Worm (Caenorhabditis elegans) whole organism, L1 larva: Measurements from ENCODE around the gene C17H11.2.

Experiments
- C04F5.9 ChIP-seq: sonication (generic microtip); optimal IDR thresholded peaks from 2 replicates; lab custom pipeline; 2016; ENCODE audit warnings: missing genetic modification characterization, missing compliant biosample characterization
- F16B12.6 ChIP-seq: fragments of 150-350 bp; optimal IDR thresholded peaks from 2 replicates; lab custom pipeline; 2014; ENCODE audit warnings: missing biosample characterization, missing genetic modification characterization
- alr-1 ChIP-seq: fragments of 200-800 bp; sonication (Bioruptor generic); optimal IDR thresholded peaks from 2 replicates; lab custom pipeline; 2018; ENCODE audit warnings: borderline replicate concordance, mild to moderate bottlenecking, missing genetic modification characterization, missing compliant biosample characterization
- aly-2 ChIP-seq: fragments of 150-350 bp; optimal IDR thresholded peaks from 2 replicates; lab custom pipeline; 2014; ENCODE audit warnings: missing biosample characterization, missing genetic modification characterization
- blmp-1 ChIP-seq: fragments of 150-350 bp; optimal IDR thresholded peaks from 2 replicates; lab custom pipeline; 2014; ENCODE audit warnings: missing biosample characterization, missing genetic modification characterization
- dpl-1 ChIP-seq, 3 experiments: fragments of 150-350 bp in 2 of 3; sonication (generic microtip) in 1 of 3; optimal IDR thresholded peaks; 2 replicates each; lab custom pipeline; 2014 to 2017; ENCODE audit warnings: missing biosample characterization in 3 of 3, missing genetic modification characterization in 3 of 3, missing genetic modification reagents in 3 of 3
- dsc-1 ChIP-seq: sonication (generic microtip); optimal IDR thresholded peaks from 2 replicates; lab custom pipeline; 2016; ENCODE audit warnings: mild to moderate bottlenecking, missing genetic modification characterization, missing compliant biosample characterization
- egl-13 ChIP-seq: sonication (generic microtip); optimal IDR thresholded peaks from 2 replicates; lab custom pipeline; 2016; ENCODE audit warnings: missing genotype, missing genetic modification reagents, missing genetic modification characterization, missing compliant biosample characterization
- egl-27 ChIP-seq, 2 experiments: fragments of 150-350 bp in 1 of 2; sonication (generic microtip); optimal IDR thresholded peaks; 3 replicates each; lab custom pipeline; 2017 to 2018; ENCODE audit warnings: missing biosample characterization in 2 of 2, missing genetic modification characterization in 2 of 2, missing genetic modification reagents in 2 of 2
- elt-2 ChIP-seq: sonication (generic microtip); optimal IDR thresholded peaks from 2 replicates; lab custom pipeline; 2016; ENCODE audit warnings: missing genetic modification characterization, mild to moderate bottlenecking, inconsistent platforms, missing compliant biosample characterization, missing genetic modification reagents
- fos-1 ChIP-seq: fragments of 150-350 bp; optimal IDR thresholded peaks from 2 replicates; lab custom pipeline; 2014; ENCODE audit warnings: missing biosample characterization, missing genetic modification characterization
- grh-1 ChIP-seq: fragments of 200-800 bp; sonication (Bioruptor generic); IDR thresholded peaks from 2 replicates; pipeline ENCODE4 v1.3.6; 2022; ENCODE audit warnings: missing genetic modification reagents, missing genetic modification characterization, missing compliant biosample characterization
- hlh-17 ChIP-seq: fragments of 200-800 bp; sonication (Bioruptor generic); optimal IDR thresholded peaks from 2 replicates; lab custom pipeline; 2018; ENCODE audit warnings: missing genetic modification characterization, mild to moderate bottlenecking, missing compliant biosample characterization, moderate library complexity, borderline replicate concordance
- hpl-2 ChIP-seq: fragments of 150-350 bp; optimal IDR thresholded peaks from 2 replicates; lab custom pipeline; 2014; ENCODE audit warnings: missing biosample characterization, missing genetic modification reagents, missing genetic modification characterization
- isw-1 ChIP-seq: fragments of 200-800 bp; sonication (Bioruptor generic); IDR thresholded peaks from 2 replicates; pipeline ENCODE4 v1.3.6; 2022; ENCODE audit warnings: missing genetic modification characterization, missing compliant biosample characterization
- jun-1 ChIP-seq: fragments of 150-350 bp; optimal IDR thresholded peaks from 2 replicates; lab custom pipeline; 2014; ENCODE audit warnings: missing biosample characterization, missing genetic modification reagents, missing genetic modification characterization
- lin-13 ChIP-seq: fragments of 150-350 bp; optimal IDR thresholded peaks from 2 replicates; lab custom pipeline; 2014; ENCODE audit warnings: missing biosample characterization, missing genetic modification reagents, missing genetic modification characterization
- lin-14 ChIP-seq: fragments of 200-800 bp; sonication (Bioruptor generic); optimal IDR thresholded peaks from 2 replicates; lab custom pipeline; 2018; ENCODE audit warnings: mild to moderate bottlenecking, missing genetic modification characterization, moderate library complexity, missing compliant biosample characterization
- lin-15B ChIP-seq: fragments of 150-350 bp; sonication (generic microtip); optimal IDR thresholded peaks from 3 replicates; lab custom pipeline; 2014; ENCODE audit warnings: missing biosample characterization, missing genetic modification characterization
- lin-39 ChIP-seq: fragments of 150-350 bp; optimal IDR thresholded peaks from 2 replicates; lab custom pipeline; 2014; ENCODE audit warnings: missing biosample characterization, missing genetic modification reagents, missing genetic modification characterization
- lir-3 ChIP-seq: sonication (generic microtip); optimal IDR thresholded peaks from 2 replicates; lab custom pipeline; 2016; ENCODE audit warnings: mild to moderate bottlenecking, missing genetic modification characterization, moderate library complexity, missing compliant biosample characterization; ENCODE audit not compliant: poor library complexity
- lsy-2 ChIP-seq, 2 experiments: fragments of 150-350 bp; optimal IDR thresholded peaks; 2 replicates each; lab custom pipeline; 2014; ENCODE audit warnings: missing biosample characterization in 2 of 2, missing genetic modification characterization in 2 of 2
- mab-9 ChIP-seq: fragments of 200-800 bp; sonication (Bioruptor generic); IDR thresholded peaks from 2 replicates; pipeline ENCODE4 v1.3.6; 2022; ENCODE audit warnings: missing genetic modification reagents, missing genetic modification characterization, missing compliant biosample characterization
- mdl-1 ChIP-seq, 2 experiments: fragments of 150-350 bp; optimal IDR thresholded peaks; 2 replicates each; lab custom pipeline; 2014 to 2017; ENCODE audit warnings: missing biosample characterization in 2 of 2, missing genetic modification characterization in 2 of 2, inconsistent platforms in 1 of 2
- mef-2 ChIP-seq: fragments of 150-350 bp; optimal IDR thresholded peaks from 2 replicates; lab custom pipeline; 2014; ENCODE audit warnings: missing biosample characterization, missing genetic modification characterization
- mep-1 ChIP-seq: fragments of 150-350 bp; optimal IDR thresholded peaks from 2 replicates; lab custom pipeline; 2014; ENCODE audit warnings: missing biosample characterization, missing genetic modification characterization
- nhr-19 ChIP-seq: fragments of 200-800 bp; sonication (Bioruptor generic); conservative IDR thresholded peaks from 2 replicates; pipeline ENCODE4 v1.3.6; 2022; ENCODE audit warnings: missing genetic modification characterization, missing compliant biosample characterization
- nhr-20 ChIP-seq: sonication (generic microtip); optimal IDR thresholded peaks from 2 replicates; lab custom pipeline; 2016; ENCODE audit warnings: mild to moderate bottlenecking, missing genetic modification characterization, missing compliant biosample characterization
- nhr-237 ChIP-seq: fragments of 150-350 bp; optimal IDR thresholded peaks from 2 replicates; lab custom pipeline; 2014; ENCODE audit warnings: missing biosample characterization, missing genetic modification characterization
- nhr-28 ChIP-seq: fragments of 150-350 bp; optimal IDR thresholded peaks from 2 replicates; lab custom pipeline; 2014; ENCODE audit warnings: missing biosample characterization, missing genetic modification characterization
- nhr-47 ChIP-seq: sonication (generic microtip); optimal IDR thresholded peaks from 2 replicates; lab custom pipeline; 2016; ENCODE audit warnings: mild to moderate bottlenecking, missing genetic modification characterization, moderate library complexity, missing compliant biosample characterization
- nhr-71 ChIP-seq: sonication (generic microtip); optimal IDR thresholded peaks from 2 replicates; lab custom pipeline; 2016; ENCODE audit warnings: mild to moderate bottlenecking, missing genetic modification characterization, moderate library complexity, missing compliant biosample characterization
- nhr-76 ChIP-seq: sonication (generic microtip); optimal IDR thresholded peaks from 2 replicates; lab custom pipeline; 2017; ENCODE audit warnings: missing biosample characterization, missing genetic modification characterization
- nhr-77 ChIP-seq: fragments of 150-350 bp; optimal IDR thresholded peaks from 2 replicates; lab custom pipeline; 2014; ENCODE audit warnings: missing biosample characterization, missing genetic modification characterization
- nhr-84 ChIP-seq: sonication (generic microtip); optimal IDR thresholded peaks from 2 replicates; lab custom pipeline; 2017; ENCODE audit warnings: missing biosample characterization, missing genetic modification characterization
- nhr-90 ChIP-seq: sonication (generic microtip); optimal IDR thresholded peaks from 2 replicates; lab custom pipeline; 2016; ENCODE audit warnings: mild to moderate bottlenecking, missing genetic modification characterization, missing compliant biosample characterization; ENCODE audit not compliant: poor library complexity
- pag-3 ChIP-seq: sonication (generic microtip); optimal IDR thresholded peaks from 2 replicates; lab custom pipeline; 2017; ENCODE audit warnings: missing genetic modification characterization, mild to moderate bottlenecking, missing compliant biosample characterization, antibody characterized with exemption, borderline replicate concordance; ENCODE audit not compliant: insufficient read depth
- pax-3 ChIP-seq: fragments of 200-800 bp; sonication (Bioruptor generic); optimal IDR thresholded peaks from 2 replicates; lab custom pipeline; 2018; ENCODE audit warnings: mild to moderate bottlenecking, missing genetic modification characterization, moderate library complexity, missing compliant biosample characterization
- pqm-1 ChIP-seq: sonication (generic microtip); optimal IDR thresholded peaks from 3 replicates; lab custom pipeline; 2017; ENCODE audit warnings: missing biosample characterization, missing genetic modification characterization
- snpc-4 ChIP-seq: fragments of 150-350 bp; optimal IDR thresholded peaks from 2 replicates; lab custom pipeline; 2014; ENCODE audit warnings: missing biosample characterization, missing genetic modification characterization
- snu-23 ChIP-seq: sonication (generic microtip); optimal IDR thresholded peaks from 2 replicates; lab custom pipeline; 2016; ENCODE audit warnings: missing genetic modification characterization, missing compliant biosample characterization
- sox-4 ChIP-seq: sonication (generic microtip); optimal IDR thresholded peaks from 2 replicates; lab custom pipeline; 2016; ENCODE audit warnings: missing genetic modification characterization, missing compliant biosample characterization
- sup-37 ChIP-seq: fragments of 200-800 bp; sonication (Bioruptor generic); optimal IDR thresholded peaks from 2 replicates; lab custom pipeline; 2018; ENCODE audit warnings: mild to moderate bottlenecking, missing genetic modification characterization, missing compliant biosample characterization
- swsn-7 ChIP-seq: sonication (generic microtip); optimal IDR thresholded peaks from 2 replicates; lab custom pipeline; 2016; ENCODE audit warnings: missing genetic modification characterization, missing compliant biosample characterization
- tbx-2 ChIP-seq: sonication (generic microtip); optimal IDR thresholded peaks from 2 replicates; lab custom pipeline; 2016; ENCODE audit warnings: missing genetic modification characterization, missing compliant biosample characterization
- tlp-1 ChIP-seq: fragments of 150-350 bp; optimal IDR thresholded peaks from 2 replicates; lab custom pipeline; 2014; ENCODE audit warnings: missing biosample characterization, missing genetic modification characterization
- unc-130 ChIP-seq: fragments of 150-350 bp; optimal IDR thresholded peaks from 2 replicates; lab custom pipeline; 2017; ENCODE audit warnings: missing biosample characterization, missing genetic modification characterization, inconsistent platforms
- unc-30 ChIP-seq: sonication (generic microtip); optimal IDR thresholded peaks from 2 replicates; lab custom pipeline; 2017; ENCODE audit warnings: missing biosample characterization, missing genetic modification characterization
- unc-86 ChIP-seq: sonication (generic microtip); optimal IDR thresholded peaks from 2 replicates; lab custom pipeline; 2016; ENCODE audit warnings: missing genetic modification characterization, missing compliant biosample characterization
- vab-15 ChIP-seq: sonication (generic microtip); optimal IDR thresholded peaks from 2 replicates; lab custom pipeline; 2017; ENCODE audit warnings: missing genotype, mild to moderate bottlenecking, missing genetic modification characterization, missing compliant biosample characterization
- zag-1 ChIP-seq: fragments of 150-350 bp; optimal IDR thresholded peaks from 2 replicates; lab custom pipeline; 2014; ENCODE audit warnings: missing biosample characterization, missing genetic modification characterization
- ztf-11 ChIP-seq, 2 experiments: sonication (generic microtip); optimal IDR thresholded peaks; 2 replicates each; lab custom pipeline; 2016 to 2017; ENCODE audit warnings: missing genetic modification characterization in 2 of 2, missing biosample characterization in 1 of 2, missing compliant biosample characterization in 1 of 2
- ztf-4 ChIP-seq: fragments of 150-350 bp; optimal IDR thresholded peaks from 2 replicates; lab custom pipeline; 2014; ENCODE audit warnings: missing biosample characterization, missing genetic modification characterization

The C17H11.2 gene

ce11 chrX:8160016-8160415 is 9.7 kb upstream of the C17H11.2 start (continued):
- TF ChIP-seq vab-15 = no peak
- no peak for TF ChIP-seq nhr-237
- peak in 1 of 2 experiments; percentile 45 for TF ChIP-seq mdl-1 (tag; optimal IDR thresholded peaks at IDR 0.05; lab: Kevin White, UChicago)
- no peak for TF ChIP-seq nhr-47 (tag; lab: Kevin White, UChicago)
- no peak for TF ChIP-seq egl-27 (tag; optimal IDR thresholded peaks at IDR 0.05; lab: Kevin White, UChicago)
- no peak for TF ChIP-seq isw-1 (GFP tag; lab: Robert Waterston, UW)
- peak; percentile 53 for TF ChIP-seq swsn-7 (tag; lab: Kevin White, UChicago)
- no peak for TF ChIP-seq tlp-1
- no peak for TF ChIP-seq C04F5.9 (tag; lab: Kevin White, UChicago)
- no peak for TF ChIP-seq grh-1 (GFP tag; lab: Robert Waterston, UW)
- peak; percentile 50 for TF ChIP-seq snu-23
- no peak for TF ChIP-seq aly-2 (tag; lab: Kevin White, UChicago)
- no peak for TF ChIP-seq pax-3 (tag; lab: Kevin White, UChicago)
- peak; percentile 65 for TF ChIP-seq blmp-1 (tag; lab: Kevin White, UChicago)
- no peak for TF ChIP-seq lin-39 (tag; lab: Kevin White, UChicago)
- no peak for TF ChIP-seq sox-4
- TF ChIP-seq ztf-4 = no peak
- TF ChIP-seq zag-1 = no peak
- peak; percentile 50 for TF ChIP-seq lin-14 (GFP tag; lab: Kevin White, UChicago)
- peak; percentile 55 for TF ChIP-seq unc-86 (tag; lab: Kevin White, UChicago)
- no peak for TF ChIP-seq nhr-19 (GFP tag; lab: Robert Waterston, UW)
- peak; percentile 29 for TF ChIP-seq tbx-2 (tag; lab: Kevin White, UChicago)
- no peak for TF ChIP-seq pqm-1 (tag; lab: Kevin White, UChicago)
- no peak for TF ChIP-seq elt-2
- TF ChIP-seq hlh-17 (GFP tag; lab: Kevin White, UChicago) = no peak
- no peak for TF ChIP-seq unc-130 (tag; lab: Kevin White, UChicago)
- no peak for TF ChIP-seq pag-3 (tag; lab: Kevin White, UChicago)
- TF ChIP-seq fos-1 (tag; lab: Kevin White, UChicago) = no peak
- no peak for TF ChIP-seq unc-30 (tag; lab: Kevin White, UChicago)
- peak; percentile 0 to 29 for TF ChIP-seq lsy-2 (tag; optimal IDR thresholded peaks at IDR 0.05; lab: Kevin White, UChicago)
- TF ChIP-seq lin-13 (GFP tag; lab: Kevin White, UChicago) = no peak
- TF ChIP-seq nhr-84 (tag; lab: Kevin White, UChicago) = no peak
- no peak for TF ChIP-seq lin-15B (tag; lab: Kevin White, UChicago)
- TF ChIP-seq nhr-28 = no peak
- TF ChIP-seq egl-13 (tag; lab: Kevin White, UChicago) = no peak
- no peak for TF ChIP-seq mef-2 (tag; lab: Kevin White, UChicago)
- TF ChIP-seq nhr-20 (tag; lab: Kevin White, UChicago) = peak; percentile 28
- no peak for TF ChIP-seq hpl-2
- peak; percentile 72 for TF ChIP-seq mep-1 (tag; lab: Kevin White, UChicago)
- no peak for TF ChIP-seq nhr-77
- TF ChIP-seq jun-1 (tag; lab: Kevin White, UChicago) = no peak
- no peak for TF ChIP-seq lir-3 (tag; lab: Kevin White, UChicago)
- peak in 2 of 3 experiments; percentile 9 to 26 for TF ChIP-seq dpl-1 (GFP tag; optimal IDR thresholded peaks at IDR 0.05; lab: Kevin White, UChicago)
- TF ChIP-seq, all 84 proteins: peak for 20

- TF ChIP-seq lir-3 (tag; lab: Kevin White, UChicago) = no peak
- no peak for TF ChIP-seq egl-27 (tag; optimal IDR thresholded peaks at IDR 0.05; lab: Kevin White, UChicago)
- no peak for TF ChIP-seq nhr-76 (tag; lab: Kevin White, UChicago)
- TF ChIP-seq dsc-1 (tag; lab: Kevin White, UChicago) = no peak
- no peak for TF ChIP-seq elt-2
- no peak for TF ChIP-seq alr-1 (tag; lab: Kevin White, UChicago)
- no peak for TF ChIP-seq sup-37 (GFP tag; lab: Kevin White, UChicago)
- TF ChIP-seq ztf-11 (tag; optimal IDR thresholded peaks at IDR 0.05; lab: Kevin White, UChicago) = no peak
- TF ChIP-seq lin-15B (tag; lab: Kevin White, UChicago) = no peak
- no peak for TF ChIP-seq unc-86 (tag; lab: Kevin White, UChicago)
- no peak for TF ChIP-seq nhr-71 (tag; lab: Kevin White, UChicago)
- no peak for TF ChIP-seq mab-9
- TF ChIP-seq pag-3 (tag; lab: Kevin White, UChicago) = no peak
- no peak for TF ChIP-seq nhr-90 (tag; lab: Kevin White, UChicago)
- no peak for TF ChIP-seq F16B12.6 (tag; lab: Kevin White, UChicago)
- no peak for TF ChIP-seq lin-14 (GFP tag; lab: Kevin White, UChicago)
- no peak for TF ChIP-seq snpc-4
Measured at ce11 chrX:8162793-8163192, 6.9 kb upstream of the C17H11.2 start, which contains the start of gene F22F1.3. Gene F22F1.3, minus strand, starts transcription at chrX:8163073.
